Worm (Caenorhabditis elegans) whole organism, L1 larva: Measurements from ENCODE around the gene clec-19.

Source experiments
- C34B4.2 ChIP-seq: sonication (generic microtip); optimal IDR thresholded peaks from 2 replicates; lab custom pipeline; 2017; ENCODE audit warnings: mild to moderate bottlenecking, missing genetic modification characterization, missing compliant biosample characterization
- F16B12.6 ChIP-seq: fragments of 150-350 bp; optimal IDR thresholded peaks from 2 replicates; lab custom pipeline; 2014; ENCODE audit warnings: missing biosample characterization, missing genetic modification characterization
- aha-1 ChIP-seq: fragments of 150-350 bp; optimal IDR thresholded peaks from 2 replicates; lab custom pipeline; 2014; ENCODE audit warnings: missing biosample characterization, missing genetic modification characterization
- alr-1 ChIP-seq: fragments of 200-800 bp; sonication (Bioruptor generic); optimal IDR thresholded peaks from 2 replicates; lab custom pipeline; 2018; ENCODE audit warnings: borderline replicate concordance, mild to moderate bottlenecking, missing genetic modification characterization, missing compliant biosample characterization
- ceh-82 ChIP-seq, 3 experiments: fragments of 150-350 bp in 1 of 3; sonication (generic microtip) in 2 of 3; optimal IDR thresholded peaks; 2 replicates each; lab custom pipeline; 2014 to 2017; ENCODE audit warnings: missing biosample characterization in 3 of 3, missing genetic modification characterization in 3 of 3
- egl-13 ChIP-seq: sonication (generic microtip); optimal IDR thresholded peaks from 2 replicates; lab custom pipeline; 2016; ENCODE audit warnings: missing genotype, missing genetic modification reagents, missing genetic modification characterization, missing compliant biosample characterization
- egl-27 ChIP-seq, 2 experiments: fragments of 150-350 bp in 1 of 2; sonication (generic microtip); optimal IDR thresholded peaks; 3 replicates each; lab custom pipeline; 2017 to 2018; ENCODE audit warnings: missing biosample characterization in 2 of 2, missing genetic modification characterization in 2 of 2, missing genetic modification reagents in 2 of 2
- elt-3 ChIP-seq, 6 experiments: fragments of 150-350 bp in 1 of 6; sonication (generic microtip); optimal IDR thresholded peaks; 2 replicates each; lab custom pipeline; 2017 to 2018; ENCODE audit warnings: missing biosample characterization in 6 of 6, missing genetic modification characterization in 6 of 6, inconsistent platforms in 1 of 6
- ets-5 ChIP-seq: fragments of 200-800 bp; sonication (Bioruptor generic); IDR thresholded peaks from 2 replicates; pipeline ENCODE4 v1.3.6; 2022; ENCODE audit warnings: missing genetic modification characterization, missing compliant biosample characterization
- fkh-10 ChIP-seq: sonication (generic microtip); optimal IDR thresholded peaks from 2 replicates; lab custom pipeline; 2017; ENCODE audit warnings: missing biosample characterization, missing genetic modification reagents, missing genetic modification characterization
- fkh-4 ChIP-seq: sonication (generic microtip); optimal IDR thresholded peaks from 2 replicates; lab custom pipeline; 2016; ENCODE audit warnings: missing compliant biosample characterization, missing genetic modification characterization, borderline replicate concordance
- fkh-8 ChIP-seq: sonication (generic microtip); optimal IDR thresholded peaks from 2 replicates; lab custom pipeline; 2016; ENCODE audit warnings: mild to moderate bottlenecking, missing genetic modification characterization, missing compliant biosample characterization
- fos-1 ChIP-seq: fragments of 150-350 bp; optimal IDR thresholded peaks from 2 replicates; lab custom pipeline; 2014; ENCODE audit warnings: missing biosample characterization, missing genetic modification characterization
- grh-1 ChIP-seq: fragments of 200-800 bp; sonication (Bioruptor generic); IDR thresholded peaks from 2 replicates; pipeline ENCODE4 v1.3.6; 2022; ENCODE audit warnings: missing genetic modification reagents, missing genetic modification characterization, missing compliant biosample characterization
- irx-1 ChIP-seq: sonication (generic microtip); optimal IDR thresholded peaks from 2 replicates; lab custom pipeline; 2016; ENCODE audit warnings: missing genetic modification characterization, missing compliant biosample characterization
- lin-13 ChIP-seq: fragments of 150-350 bp; optimal IDR thresholded peaks from 2 replicates; lab custom pipeline; 2014; ENCODE audit warnings: missing biosample characterization, missing genetic modification reagents, missing genetic modification characterization
- lin-15B ChIP-seq: fragments of 150-350 bp; sonication (generic microtip); optimal IDR thresholded peaks from 3 replicates; lab custom pipeline; 2014; ENCODE audit warnings: missing biosample characterization, missing genetic modification characterization
- lin-35 ChIP-seq, 2 experiments: fragments of 150-350 bp; optimal IDR thresholded peaks; 2 replicates each; lab custom pipeline; 2014; ENCODE audit warnings: missing biosample characterization in 2 of 2, missing genetic modification characterization in 2 of 2, missing genetic modification reagents in 2 of 2
- lir-3 ChIP-seq: sonication (generic microtip); optimal IDR thresholded peaks from 2 replicates; lab custom pipeline; 2016; ENCODE audit warnings: mild to moderate bottlenecking, missing genetic modification characterization, moderate library complexity, missing compliant biosample characterization; ENCODE audit not compliant: poor library complexity
- mdl-1 ChIP-seq, 2 experiments: fragments of 150-350 bp; optimal IDR thresholded peaks; 2 replicates each; lab custom pipeline; 2014 to 2017; ENCODE audit warnings: missing biosample characterization in 2 of 2, missing genetic modification characterization in 2 of 2, inconsistent platforms in 1 of 2
- mef-2 ChIP-seq: fragments of 150-350 bp; optimal IDR thresholded peaks from 2 replicates; lab custom pipeline; 2014; ENCODE audit warnings: missing biosample characterization, missing genetic modification characterization
- nhr-28 ChIP-seq: fragments of 150-350 bp; optimal IDR thresholded peaks from 2 replicates; lab custom pipeline; 2014; ENCODE audit warnings: missing biosample characterization, missing genetic modification characterization
- nhr-71 ChIP-seq: sonication (generic microtip); optimal IDR thresholded peaks from 2 replicates; lab custom pipeline; 2016; ENCODE audit warnings: mild to moderate bottlenecking, missing genetic modification characterization, moderate library complexity, missing compliant biosample characterization
- nhr-76 ChIP-seq: sonication (generic microtip); optimal IDR thresholded peaks from 2 replicates; lab custom pipeline; 2017; ENCODE audit warnings: missing biosample characterization, missing genetic modification characterization
- pag-3 ChIP-seq: sonication (generic microtip); optimal IDR thresholded peaks from 2 replicates; lab custom pipeline; 2017; ENCODE audit warnings: missing genetic modification characterization, mild to moderate bottlenecking, missing compliant biosample characterization, antibody characterized with exemption, borderline replicate concordance; ENCODE audit not compliant: insufficient read depth
- pax-3 ChIP-seq: fragments of 200-800 bp; sonication (Bioruptor generic); optimal IDR thresholded peaks from 2 replicates; lab custom pipeline; 2018; ENCODE audit warnings: mild to moderate bottlenecking, missing genetic modification characterization, moderate library complexity, missing compliant biosample characterization
- pqm-1 ChIP-seq: sonication (generic microtip); optimal IDR thresholded peaks from 3 replicates; lab custom pipeline; 2017; ENCODE audit warnings: missing biosample characterization, missing genetic modification characterization
- rnt-1 ChIP-seq: sonication (generic microtip); optimal IDR thresholded peaks from 2 replicates; lab custom pipeline; 2016; ENCODE audit warnings: mild to moderate bottlenecking, missing genetic modification characterization, moderate library complexity, missing compliant biosample characterization
- snpc-4 ChIP-seq: fragments of 150-350 bp; optimal IDR thresholded peaks from 2 replicates; lab custom pipeline; 2014; ENCODE audit warnings: missing biosample characterization, missing genetic modification characterization
- snu-23 ChIP-seq: sonication (generic microtip); optimal IDR thresholded peaks from 2 replicates; lab custom pipeline; 2016; ENCODE audit warnings: missing genetic modification characterization, missing compliant biosample characterization
- swsn-7 ChIP-seq: sonication (generic microtip); optimal IDR thresholded peaks from 2 replicates; lab custom pipeline; 2016; ENCODE audit warnings: missing genetic modification characterization, missing compliant biosample characterization
- unc-130 ChIP-seq: fragments of 150-350 bp; optimal IDR thresholded peaks from 2 replicates; lab custom pipeline; 2017; ENCODE audit warnings: missing biosample characterization, missing genetic modification characterization, inconsistent platforms
- unc-62 ChIP-seq: fragments of 150-350 bp; optimal IDR thresholded peaks from 2 replicates; lab custom pipeline; 2014; ENCODE audit warnings: missing biosample characterization, missing genetic modification reagents, missing genetic modification characterization
- unc-98 ChIP-seq: fragments of 200-800 bp; sonication (Bioruptor generic); IDR thresholded peaks from 2 replicates; pipeline ENCODE4 v1.3.6; 2022; ENCODE audit warnings: missing genetic modification characterization, missing compliant biosample characterization
- zag-1 ChIP-seq: fragments of 150-350 bp; optimal IDR thresholded peaks from 2 replicates; lab custom pipeline; 2014; ENCODE audit warnings: missing biosample characterization, missing genetic modification characterization

Gene clec-19

DNA sequence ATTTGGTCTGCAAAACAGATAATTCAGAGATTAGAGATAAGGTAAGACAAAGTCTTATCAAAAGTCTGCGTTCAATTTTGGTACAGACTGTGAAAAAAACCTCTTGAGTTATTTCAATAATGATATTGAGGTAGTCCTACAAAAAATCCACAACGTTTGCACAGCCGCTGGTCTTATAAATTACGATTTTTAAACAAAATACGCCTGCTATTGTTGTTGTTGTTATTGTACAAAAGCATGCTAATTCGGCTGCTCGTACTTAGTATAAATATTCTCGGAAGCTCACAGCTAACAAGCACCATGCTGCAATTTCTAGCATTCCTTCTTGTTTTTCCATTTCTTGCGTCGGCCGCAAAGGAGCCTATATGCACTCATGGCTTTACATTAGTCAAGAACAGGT is at the start of gene clec-19:
clec-19 (plus strand) TSS at position 301 of the 400 bp plus-strand sequence.
- TF ChIP-seq fos-1 (tag; lab: Kevin White, UChicago): no peak
- TF ChIP-seq C34B4.2 (tag; lab: Kevin White, UChicago): no peak
- TF ChIP-seq lin-35 (GFP tag; optimal IDR thresholded peaks at IDR 0.05; lab: Kevin White, UChicago): no peak
- no peak for TF ChIP-seq mef-2 (tag; lab: Kevin White, UChicago)

DNA sequence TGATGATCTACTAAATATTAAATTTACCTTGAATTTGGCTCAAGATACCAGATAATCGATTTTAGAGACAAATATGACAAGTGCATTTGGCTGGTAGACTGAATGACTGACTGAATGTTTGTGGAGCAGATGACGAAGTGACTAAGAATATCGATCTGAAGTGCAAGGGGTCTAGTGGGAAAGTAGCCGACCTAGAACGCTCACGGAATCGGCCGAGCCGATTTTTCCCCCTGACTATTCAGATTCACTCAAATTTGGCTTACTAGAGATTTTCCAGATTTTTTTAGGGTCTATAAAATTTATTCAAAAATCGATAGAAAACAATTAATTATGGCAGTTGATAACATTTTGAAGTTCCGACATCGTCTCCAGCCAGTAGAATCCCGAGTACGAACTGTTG is 49.8 kb upstream of the clec-19 start, which contains the start of gene fbxc-26:
fbxc-26 (minus strand) TSS at position 101 of the 400 bp plus-strand sequence.
- TF ChIP-seq F16B12.6 (tag; lab: Kevin White, UChicago) (no peak), pag-3 (tag; lab: Kevin White, UChicago) (no peak), ets-5 (GFP tag; lab: Robert Waterston, UW) (no peak), swsn-7 (tag; lab: Kevin White, UChicago) (no peak), pax-3 (tag; lab: Kevin White, UChicago) (no peak), egl-27 (tag; optimal IDR thresholded peaks at IDR 0.05; lab: Kevin White, UChicago) (no peak), ceh-82 (tag; optimal IDR thresholded peaks at IDR 0.05; lab: Kevin White, UChicago) (no peak), fkh-8 (tag; lab: Kevin White, UChicago) (no peak), grh-1 (no peak), alr-1 (no peak), snu-23 (no peak), snpc-4 (no peak), fos-1 (tag; lab: Kevin White, UChicago) (no peak), unc-98 (GFP tag; lab: Robert Waterston, UW) (no peak), zag-1 (tag; lab: Kevin White, UChicago) (no peak), lin-13 (GFP tag; lab: Kevin White, UChicago) (no peak), mef-2 (tag; lab: Kevin White, UChicago) (no peak)

DNA sequence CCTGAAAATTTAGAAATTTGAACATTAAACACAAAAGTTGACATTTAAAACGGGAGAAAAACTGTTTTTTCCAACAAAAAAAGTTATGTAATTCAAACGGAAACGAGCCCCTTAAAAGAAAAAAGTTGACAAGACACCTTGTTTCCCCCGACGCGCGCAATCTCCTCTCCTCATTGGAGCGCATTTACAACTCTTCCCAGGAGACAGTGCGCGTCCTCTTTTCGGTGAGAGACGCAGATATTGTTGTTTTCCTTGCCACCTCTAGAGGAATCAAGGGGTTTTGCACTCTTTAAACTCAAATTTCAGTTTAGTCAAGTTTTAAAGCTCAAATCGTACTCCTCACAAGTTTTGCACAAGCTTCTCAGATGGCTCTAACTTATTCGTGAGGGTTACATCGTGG is 48.4 kb upstream of the clec-19 start, which contains the start of gene F58E1.13:
F58E1.13 (minus strand) TSS at position 12 of the 400 bp plus-strand sequence.
- TF ChIP-seq egl-13: no peak

DNA sequence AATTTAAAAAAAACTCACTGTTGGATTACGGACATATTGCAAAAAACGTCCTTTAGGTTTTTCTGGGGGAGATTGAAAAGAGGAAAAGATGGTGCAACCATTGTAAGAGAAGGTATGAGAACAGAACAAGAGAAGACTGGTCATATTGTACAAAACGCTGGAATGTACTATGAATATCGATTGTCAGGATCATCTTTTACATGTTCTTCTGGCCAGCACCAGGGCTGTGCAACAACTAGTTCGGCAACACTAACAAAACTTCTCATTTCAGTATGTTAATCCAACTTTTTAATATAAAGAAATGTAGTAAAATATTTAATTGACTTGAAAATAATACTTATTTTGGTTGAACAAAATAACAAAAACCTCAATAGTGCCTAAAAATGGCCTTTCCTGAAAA is 40.9 kb upstream of the clec-19 start, which contains the start of gene fbxb-47:
fbxb-47 (minus strand) TSS at position 101 of the 400 bp plus-strand sequence.
- TF ChIP-seq lir-3 (tag; lab: Kevin White, UChicago) (no peak), elt-3 (tag; optimal IDR thresholded peaks at IDR 0.05; lab: Kevin White, UChicago) (no peak), pqm-1 (tag; lab: Kevin White, UChicago) (no peak), lin-15B (tag; lab: Kevin White, UChicago) (no peak), rnt-1 (tag; lab: Kevin White, UChicago) (no peak), fkh-10 (no peak), unc-130 (tag; lab: Kevin White, UChicago) (no peak), lin-13 (GFP tag; lab: Kevin White, UChicago) (no peak), irx-1 (tag; lab: Kevin White, UChicago) (no peak), nhr-28 (tag; lab: Kevin White, UChicago) (no peak), nhr-71 (tag; lab: Kevin White, UChicago) (no peak), aha-1 (no peak), C34B4.2 (tag; lab: Kevin White, UChicago) (no peak), ets-5 (GFP tag; lab: Robert Waterston, UW) (no peak), egl-13 (no peak)

DNA sequence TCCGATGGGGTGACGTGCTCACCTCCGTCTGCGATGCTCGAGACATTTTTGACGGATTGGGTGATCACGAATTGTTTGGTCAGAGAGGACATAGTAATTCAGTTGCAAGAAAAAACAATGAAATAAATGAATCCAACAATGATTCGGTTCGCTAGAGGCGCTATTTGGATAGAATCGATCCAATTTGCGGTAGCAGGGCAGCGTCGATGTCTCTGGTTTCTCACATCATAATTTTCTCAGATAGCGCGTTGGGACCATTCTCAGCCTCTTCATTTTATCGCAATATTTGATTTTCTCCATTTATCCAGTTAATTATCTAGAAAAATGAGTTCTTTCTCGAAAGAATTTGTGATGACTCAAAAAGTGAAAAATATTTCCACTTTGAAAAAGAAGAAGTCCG is 37.9 kb upstream of the clec-19 start, which contains the start of gene sdz-18:
sdz-18 (minus strand) TSS at position 101 of the 400 bp plus-strand sequence.
- TF ChIP-seq nhr-76: no peak
- TF ChIP-seq mdl-1 (tag; optimal IDR thresholded peaks at IDR 0.05; lab: Kevin White, UChicago): no peak
- no peak for TF ChIP-seq mef-2 (tag; lab: Kevin White, UChicago)
- no peak for TF ChIP-seq unc-62 (GFP tag; lab: Kevin White, UChicago)
- TF ChIP-seq fkh-4: no peak
